Worm (Caenorhabditis elegans) whole organism, young adult: Measurements from ENCODE around the gene T24H7.2.

Experiments used
- F57A8.1 ChIP-seq: fragments of 200-800 bp; sonication (Bioruptor generic); optimal IDR thresholded peaks from 2 replicates; lab custom pipeline; 2018; ENCODE audit warnings: mild to moderate bottlenecking, missing genetic modification characterization, moderate library complexity, missing compliant biosample characterization
- Y53F4B.3 ChIP-seq: fragments of 200-800 bp; sonication (Bioruptor generic); IDR thresholded peaks from 2 replicates; pipeline ENCODE4 v1.3.6; 2022; ENCODE audit warnings: missing genetic modification reagents, missing genetic modification characterization, missing compliant biosample characterization
- akir-1 ChIP-seq: fragments of 200-800 bp; sonication (Bioruptor generic); optimal IDR thresholded peaks from 2 replicates; lab custom pipeline; 2018; ENCODE audit warnings: mild to moderate bottlenecking, missing genetic modification characterization, moderate library complexity, missing compliant biosample characterization
- sea-2 ChIP-seq: fragments of 200-800 bp; sonication (Bioruptor generic); IDR thresholded peaks from 2 replicates; pipeline ENCODE4 v1.3.6; 2022; ENCODE audit warnings: missing genetic modification characterization, missing compliant biosample characterization
- snpc-4 ChIP-seq, 5 experiments: fragments of 150-350 bp in 1 of 5; sonication (generic microtip) in 4 of 5; optimal IDR thresholded peaks; 2 replicates each; lab custom pipeline; 2014 to 2018; ENCODE audit warnings: missing genetic modification characterization in 5 of 5, missing biosample characterization in 3 of 5, antibody characterized with exemption in 2 of 5, mild to moderate bottlenecking in 2 of 5, missing compliant biosample characterization in 2 of 5, missing genotype in 2 of 5, moderate library complexity in 2 of 5, missing genetic modification reagents in 1 of 5
- unc-62 ChIP-seq: fragments of 150-350 bp; optimal IDR thresholded peaks from 2 replicates; lab custom pipeline; 2014; ENCODE audit warnings: missing biosample characterization, missing genetic modification reagents, missing genetic modification characterization

- no peak for TF ChIP-seq sea-2 (GFP tag; lab: Robert Waterston, UW)
- TF ChIP-seq unc-62 (GFP tag; lab: Kevin White, UChicago), result no peak
- TF ChIP-seq Y53F4B.3, result no peak
- no peak for TF ChIP-seq snpc-4 (GFP tag; optimal IDR thresholded peaks at IDR 0.05; lab: Kevin White, UChicago)
- TF ChIP-seq snpc-4 (tag; optimal IDR thresholded peaks at IDR 0.05; lab: Kevin White, UChicago), result peak in 1 of 4 experiments; percentile 36
- TF ChIP-seq akir-1, result no peak
- TF ChIP-seq F57A8.1 (GFP tag; lab: Kevin White, UChicago), result no peak
These were observed 5.6 kb downstream of the T24H7.2 start for ce11 chrII:6252707-6253106.
